Worm (Caenorhabditis elegans) whole organism, L4 larva: Measurements from ENCODE around the gene R05G6.3.

Experiments
- D1046.2 ChIP-seq: fragments of 200-800 bp; sonication (Bioruptor generic); IDR thresholded peaks from 2 replicates; pipeline ENCODE4 v1.3.6; 2022; ENCODE audit warnings: missing genetic modification characterization, missing compliant biosample characterization
- F37D6.2 ChIP-seq: sonication (generic microtip); optimal IDR thresholded peaks from 2 replicates; lab custom pipeline; 2016; ENCODE audit warnings: mild to moderate bottlenecking, missing genetic modification characterization, missing compliant biosample characterization
- F49E8.2 ChIP-seq: sonication (generic microtip); optimal IDR thresholded peaks from 2 replicates; lab custom pipeline; 2016; ENCODE audit warnings: missing compliant biosample characterization, mild to moderate bottlenecking, missing genetic modification characterization, borderline replicate concordance
- T20F7.1 ChIP-seq: fragments of 200-800 bp; sonication (Bioruptor generic); optimal IDR thresholded peaks from 2 replicates; lab custom pipeline; 2018; ENCODE audit warnings: mild to moderate bottlenecking, missing genetic modification characterization, missing compliant biosample characterization
- Y105C5A.15 ChIP-seq: fragments of 200-800 bp; sonication (Bioruptor generic); IDR thresholded peaks from 2 replicates; pipeline ENCODE4 v1.3.6; 2022; ENCODE audit warnings: missing genetic modification characterization, missing compliant biosample characterization
- Y48G9A.11 ChIP-seq: fragments of 200-800 bp; sonication (Bioruptor generic); IDR thresholded peaks from 2 replicates; pipeline ENCODE4 v1.3.6; 2022; ENCODE audit warnings: missing genetic modification reagents, missing genetic modification characterization, missing compliant biosample characterization
- Y75B8A.6 ChIP-seq: fragments of 200-800 bp; sonication (Bioruptor generic); IDR thresholded peaks from 2 replicates; pipeline ENCODE4 v1.3.6; 2022; ENCODE audit warnings: missing genetic modification reagents, missing genetic modification characterization, missing compliant biosample characterization
- ZK546.5 ChIP-seq, 2 experiments: sonication (generic microtip); optimal IDR thresholded peaks; 2 replicates each; lab custom pipeline; 2017; ENCODE audit warnings: missing biosample characterization in 2 of 2, missing genetic modification characterization in 2 of 2
- aha-1 ChIP-seq: fragments of 150-350 bp; peaks from one replicate; lab custom pipeline; 2014; ENCODE audit warnings: missing biosample characterization, missing genetic modification characterization
- aly-2 ChIP-seq: sonication (generic microtip); optimal IDR thresholded peaks from 2 replicates; lab custom pipeline; 2018; ENCODE audit warnings: missing biosample characterization, missing genetic modification characterization
- arid-1 ChIP-seq: fragments of 200-800 bp; sonication (Bioruptor generic); conservative IDR thresholded peaks from 2 replicates; pipeline ENCODE4 v1.3.6; 2022; ENCODE audit warnings: missing genetic modification reagents, missing genetic modification characterization, missing compliant biosample characterization
- ceh-20 ChIP-seq: fragments of 200-800 bp; sonication (Bioruptor generic); IDR thresholded peaks from 2 replicates; pipeline ENCODE4 v1.3.6; 2022; ENCODE audit warnings: missing genetic modification reagents, missing genetic modification characterization, missing compliant biosample characterization
- ceh-28 ChIP-seq: fragments of 150-350 bp; optimal IDR thresholded peaks from 2 replicates; lab custom pipeline; 2014; ENCODE audit warnings: missing biosample characterization, missing genetic modification reagents, missing genetic modification characterization
- ceh-44 ChIP-seq: fragments of 200-800 bp; sonication (Bioruptor generic); IDR thresholded peaks from 2 replicates; pipeline ENCODE4 v1.3.6; 2022; ENCODE audit warnings: missing genetic modification reagents, missing genetic modification characterization, missing compliant biosample characterization
- daf-16 ChIP-seq, 3 experiments: sonication (generic microtip); optimal IDR thresholded peaks; 2 replicates each; lab custom pipeline; 2016 to 2017; ENCODE audit warnings: missing genetic modification characterization in 3 of 3, missing genetic modification reagents in 3 of 3, mild to moderate bottlenecking in 2 of 3, missing compliant biosample characterization in 2 of 3, missing biosample characterization in 1 of 3, moderate library complexity in 1 of 3
- daf-19 ChIP-seq: fragments of 200-800 bp; sonication (Bioruptor generic); conservative IDR thresholded peaks from 2 replicates; pipeline ENCODE4 v1.3.6; 2022; ENCODE audit warnings: missing genetic modification characterization, missing compliant biosample characterization
- daf-8 ChIP-seq: fragments of 200-800 bp; sonication (Bioruptor generic); IDR thresholded peaks from 2 replicates; pipeline ENCODE4 v1.3.6; 2022; ENCODE audit warnings: missing genetic modification characterization, missing compliant biosample characterization
- dmd-9 ChIP-seq: fragments of 200-800 bp; sonication (Bioruptor generic); IDR thresholded peaks from 2 replicates; pipeline ENCODE4 v1.3.6; 2022; ENCODE audit warnings: missing genetic modification reagents, missing genetic modification characterization, missing compliant biosample characterization
- duxl-1 ChIP-seq: sonication (generic microtip); optimal IDR thresholded peaks from 2 replicates; lab custom pipeline; 2016; ENCODE audit warnings: mild to moderate bottlenecking, missing genetic modification characterization, moderate library complexity, missing compliant biosample characterization; ENCODE audit not compliant: poor library complexity
- gei-8 ChIP-seq: fragments of 200-800 bp; sonication (Bioruptor generic); optimal IDR thresholded peaks from 2 replicates; lab custom pipeline; 2018; ENCODE audit warnings: mild to moderate bottlenecking, missing genetic modification characterization, missing compliant biosample characterization
- hmg-1.1 ChIP-seq: fragments of 200-800 bp; sonication (Bioruptor generic); IDR thresholded peaks from 2 replicates; pipeline ENCODE4 v1.3.6; 2022; ENCODE audit warnings: missing genetic modification reagents, missing genetic modification characterization, missing compliant biosample characterization
- lin-1 ChIP-seq: fragments of 200-800 bp; sonication (Bioruptor generic); IDR thresholded peaks from 2 replicates; pipeline ENCODE4 v1.3.6; 2022; ENCODE audit warnings: missing genetic modification reagents, missing genetic modification characterization, missing compliant biosample characterization
- lin-13 ChIP-seq: fragments of 150-350 bp; optimal IDR thresholded peaks from 2 replicates; lab custom pipeline; 2014; ENCODE audit warnings: missing biosample characterization, missing genetic modification reagents, missing genetic modification characterization
- lin-15B ChIP-seq: fragments of 150-350 bp; sonication (generic microtip); optimal IDR thresholded peaks from 3 replicates; lab custom pipeline; 2014; ENCODE audit warnings: missing biosample characterization, missing genetic modification characterization
- lin-29 ChIP-seq: fragments of 200-800 bp; sonication (Bioruptor generic); IDR thresholded peaks from 2 replicates; pipeline ENCODE4 v1.3.6; 2022; ENCODE audit warnings: missing genetic modification reagents, missing genetic modification characterization, missing compliant biosample characterization
- lin-38 ChIP-seq: fragments of 200-800 bp; sonication (Bioruptor generic); IDR thresholded peaks from 2 replicates; pipeline ENCODE4 v1.3.6; 2022; ENCODE audit warnings: missing genetic modification reagents, missing genetic modification characterization, missing compliant biosample characterization
- lin-39 ChIP-seq: fragments of 150-350 bp; optimal IDR thresholded peaks from 2 replicates; lab custom pipeline; 2014; ENCODE audit warnings: missing biosample characterization, missing genetic modification reagents, missing genetic modification characterization
- lsy-2 ChIP-seq, 2 experiments: fragments of 150-350 bp in 1 of 2; sonication (generic microtip) in 1 of 2; optimal IDR thresholded peaks; 2 replicates each; lab custom pipeline; 2014 to 2017; ENCODE audit warnings: missing biosample characterization in 2 of 2, missing genetic modification characterization in 2 of 2
- madf-5 ChIP-seq, 2 experiments: fragments of 200-800 bp; sonication (Bioruptor generic); IDR thresholded peaks; 2 replicates each; pipeline ENCODE4 v1.3.6; 2022; ENCODE audit warnings: missing compliant biosample characterization in 2 of 2, missing genetic modification characterization in 2 of 2
- mdt-29 ChIP-seq: fragments of 200-800 bp; sonication (Bioruptor generic); IDR thresholded peaks from 2 replicates; pipeline ENCODE4 v1.3.6; 2022; ENCODE audit warnings: missing genetic modification reagents, missing genetic modification characterization, missing compliant biosample characterization
- mep-1 ChIP-seq: fragments of 150-350 bp; sonication (generic microtip); optimal IDR thresholded peaks from 3 replicates; lab custom pipeline; 2014; ENCODE audit warnings: missing biosample characterization, missing genetic modification characterization
- mes-2 ChIP-seq: sonication (generic microtip); optimal IDR thresholded peaks from 2 replicates; lab custom pipeline; 2016; ENCODE audit warnings: missing genotype, mild to moderate bottlenecking, missing genetic modification characterization, missing compliant biosample characterization; ENCODE audit not compliant: poor library complexity, severe bottlenecking
- nhr-111 ChIP-seq: fragments of 200-800 bp; sonication (Bioruptor generic); optimal IDR thresholded peaks from 2 replicates; lab custom pipeline; 2018; ENCODE audit warnings: mild to moderate bottlenecking, missing genetic modification characterization, missing compliant biosample characterization
- nhr-41 ChIP-seq: fragments of 200-800 bp; sonication (Bioruptor generic); IDR thresholded peaks from 2 replicates; pipeline ENCODE4 v1.3.6; 2022; ENCODE audit warnings: missing genetic modification reagents, missing genetic modification characterization, missing compliant biosample characterization
- nhr-48 ChIP-seq: sonication (generic microtip); optimal IDR thresholded peaks from 2 replicates; lab custom pipeline; 2016; ENCODE audit warnings: mild to moderate bottlenecking, missing genetic modification characterization, missing compliant biosample characterization
- nhr-76 ChIP-seq: fragments of 150-350 bp; optimal IDR thresholded peaks from 2 replicates; lab custom pipeline; 2014; ENCODE audit warnings: missing biosample characterization, missing genetic modification characterization
- pha-4 ChIP-seq, 2 experiments: fragments of 150-350 bp in 1 of 2; fragments of 200-800 bp in 1 of 2; sonication (Bioruptor generic) in 1 of 2; IDR thresholded peaks in 1 of 2; optimal IDR thresholded peaks in 1 of 2; 2 replicates each; pipeline versions ENCODE4 v1.3.6 to Lab custom; 2014 to 2022; ENCODE audit warnings: missing genetic modification characterization in 2 of 2, missing genetic modification reagents in 2 of 2, missing biosample characterization in 1 of 2, missing compliant biosample characterization in 1 of 2
- rbr-2 ChIP-seq: sonication (generic microtip); optimal IDR thresholded peaks from 2 replicates; lab custom pipeline; 2016; ENCODE audit warnings: missing genotype, missing genetic modification characterization, missing compliant biosample characterization
- saeg-2 ChIP-seq: fragments of 200-800 bp; sonication (Bioruptor generic); IDR thresholded peaks from 2 replicates; pipeline ENCODE4 v1.3.6; 2022; ENCODE audit warnings: missing genetic modification reagents, missing genetic modification characterization, missing compliant biosample characterization
- set-16 ChIP-seq: fragments of 200-800 bp; sonication (Bioruptor generic); IDR thresholded peaks from 2 replicates; pipeline ENCODE4 v1.3.6; 2022; ENCODE audit warnings: missing genetic modification reagents, missing genetic modification characterization, missing compliant biosample characterization
- skn-1 ChIP-seq: fragments of 150-350 bp; optimal IDR thresholded peaks from 2 replicates; lab custom pipeline; 2014; ENCODE audit warnings: missing biosample characterization, missing genetic modification characterization
- spr-1 ChIP-seq: sonication (generic microtip); optimal IDR thresholded peaks from 2 replicates; lab custom pipeline; 2016; ENCODE audit warnings: mild to moderate bottlenecking, missing genetic modification characterization, missing compliant biosample characterization
- unc-130 ChIP-seq: sonication (generic microtip); optimal IDR thresholded peaks from 2 replicates; lab custom pipeline; 2016; ENCODE audit warnings: missing genetic modification reagents, missing genetic modification characterization, missing compliant biosample characterization
- unc-39 ChIP-seq: sonication (generic microtip); optimal IDR thresholded peaks from 2 replicates; lab custom pipeline; 2017; ENCODE audit warnings: missing biosample characterization, missing genetic modification characterization
- unc-62 ChIP-seq, 3 experiments: fragments of 150-350 bp in 1 of 3; sonication (generic microtip); optimal IDR thresholded peaks in 2 of 3; peaks in 1 of 3; 1 replicate in 1 of 3; 2 replicates in 2 of 3; lab custom pipeline; 2014 to 2017; ENCODE audit warnings: missing biosample characterization in 3 of 3, missing genetic modification characterization in 3 of 3, missing genetic modification reagents in 3 of 3, missing genotype in 1 of 3
- zag-1 ChIP-seq: fragments of 150-350 bp; optimal IDR thresholded peaks from 2 replicates; lab custom pipeline; 2014; ENCODE audit warnings: missing biosample characterization, missing genetic modification characterization
- zip-11 ChIP-seq: fragments of 200-800 bp; sonication (Bioruptor generic); IDR thresholded peaks from 2 replicates; pipeline ENCODE4 v1.3.6; 2022; ENCODE audit warnings: missing genetic modification characterization, missing compliant biosample characterization

R05G6.3 gene

ce11 chrIV:7551254-7551653 lies 34.9 kb downstream of the R05G6.3 start (continued):
- TF ChIP-seq unc-39 (no peak), arid-1 (GFP tag; lab: Robert Waterston, UW) (no peak), gei-8 (no peak), ceh-20 (GFP tag; lab: Robert Waterston, UW) (no peak), F49E8.2 (tag; lab: Kevin White, UChicago) (no peak), nhr-111 (GFP tag; lab: Kevin White, UChicago) (no peak), rbr-2 (no peak), lin-13 (GFP tag; lab: Kevin White, UChicago) (no peak), aly-2 (tag; lab: Kevin White, UChicago) (no peak), lin-29 (no peak), aha-1 (tag; lab: Kevin White, UChicago) (peak; percentile 83), daf-16 (GFP tag; optimal IDR thresholded peaks at IDR 0.05; lab: Kevin White, UChicago) (no peak), daf-16 (tag; optimal IDR thresholded peaks at IDR 0.05; lab: Kevin White, UChicago) (peak; percentile 30), nhr-41 (GFP tag; lab: Robert Waterston, UW) (no peak), spr-1 (no peak), T20F7.1 (GFP tag; lab: Kevin White, UChicago) (peak; percentile 30), unc-130 (GFP tag; lab: Kevin White, UChicago) (no peak), hmg-1.1 (GFP tag; lab: Robert Waterston, UW) (no peak), daf-19 (GFP tag; lab: Robert Waterston, UW) (no peak), dmd-9 (GFP tag; lab: Robert Waterston, UW) (no peak), madf-5 (GFP tag; IDR thresholded peaks at IDR 0.05; lab: Robert Waterston, UW) (no peak), set-16 (GFP tag; lab: Robert Waterston, UW) (no peak), Y105C5A.15 (GFP tag; lab: Robert Waterston, UW) (no peak), pha-4 (GFP tag; IDR thresholded peaks at IDR 0.05; lab: Robert Waterston, UW) (no peak), pha-4 (tag; optimal IDR thresholded peaks at IDR 0.05; lab: Kevin White, UChicago) (no peak), lin-38 (peak; percentile 41), mes-2 (tag; lab: Kevin White, UChicago) (no peak), nhr-48 (tag; lab: Kevin White, UChicago) (no peak), lin-1 (GFP tag; lab: Robert Waterston, UW) (no peak), daf-8 (GFP tag; lab: Robert Waterston, UW) (no peak)

DNA sequence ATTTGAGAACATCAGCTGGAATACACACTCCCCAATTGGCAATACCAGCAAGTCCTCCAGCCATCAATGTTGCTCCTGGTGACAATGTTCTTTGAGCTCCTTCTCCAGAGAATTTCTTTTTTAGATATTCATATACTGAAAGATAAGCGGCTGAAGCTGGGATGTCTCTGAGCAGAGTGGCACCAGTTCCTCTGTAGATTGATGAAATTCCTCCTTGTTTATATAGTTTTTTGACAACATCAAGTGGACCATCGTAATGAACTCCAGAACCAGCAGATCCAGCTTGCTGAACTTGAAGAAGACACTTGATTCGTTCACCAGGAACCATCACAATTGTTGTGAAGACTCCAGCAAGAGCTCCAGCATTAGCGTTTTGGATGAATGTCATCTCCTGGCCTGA lies 35.7 kb downstream of the R05G6.3 start:
- TF ChIP-seq unc-62 (GFP tag; optimal IDR thresholded peaks at IDR 0.05 in 1 of 2; lab: Kevin White, UChicago) (peak in 1 of 2 experiments; percentile 74), unc-62 (tag; optimal IDR thresholded peaks at IDR 0.05; lab: Kevin White, UChicago) (no peak), zag-1 (no peak), ceh-20 (GFP tag; lab: Robert Waterston, UW) (no peak), aha-1 (tag; lab: Kevin White, UChicago) (peak; percentile 70), zip-11 (no peak), saeg-2 (GFP tag; lab: Robert Waterston, UW) (no peak)

- TF ChIP-seq ceh-28 (no peak), ceh-44 (GFP tag; lab: Robert Waterston, UW) (no peak), skn-1 (tag; lab: Kevin White, UChicago) (no peak), rbr-2 (peak; percentile 9), lin-15B (tag; lab: Kevin White, UChicago) (no peak), ZK546.5 (tag; optimal IDR thresholded peaks at IDR 0.05; lab: Kevin White, UChicago) (no peak), lin-29 (no peak), Y75B8A.6 (GFP tag; lab: Robert Waterston, UW) (no peak), lin-39 (tag; lab: Kevin White, UChicago) (no peak), Y105C5A.15 (GFP tag; lab: Robert Waterston, UW) (no peak), D1046.2 (GFP tag; lab: Robert Waterston, UW) (no peak), mep-1 (peak; percentile 66), lsy-2 (tag; optimal IDR thresholded peaks at IDR 0.05; lab: Kevin White, UChicago) (peak in 1 of 2 experiments; percentile 40), F49E8.2 (tag; lab: Kevin White, UChicago) (no peak), duxl-1 (no peak), F37D6.2 (tag; lab: Kevin White, UChicago) (no peak), mdt-29 (GFP tag; lab: Robert Waterston, UW) (no peak), nhr-76 (tag; lab: Kevin White, UChicago) (no peak), ceh-20 (GFP tag; lab: Robert Waterston, UW) (no peak), Y48G9A.11 (GFP tag; lab: Robert Waterston, UW) (no peak)
Measured at ce11 chrIV:7552958-7553553, 36.7 kb downstream of the R05G6.3 start, which contains the start of gene dif-1. TSS of gene dif-1 (minus strand) at chrIV:7553008.
